Worm (Caenorhabditis elegans): ENCODE data around the gene nmgp-1.

DNA sequence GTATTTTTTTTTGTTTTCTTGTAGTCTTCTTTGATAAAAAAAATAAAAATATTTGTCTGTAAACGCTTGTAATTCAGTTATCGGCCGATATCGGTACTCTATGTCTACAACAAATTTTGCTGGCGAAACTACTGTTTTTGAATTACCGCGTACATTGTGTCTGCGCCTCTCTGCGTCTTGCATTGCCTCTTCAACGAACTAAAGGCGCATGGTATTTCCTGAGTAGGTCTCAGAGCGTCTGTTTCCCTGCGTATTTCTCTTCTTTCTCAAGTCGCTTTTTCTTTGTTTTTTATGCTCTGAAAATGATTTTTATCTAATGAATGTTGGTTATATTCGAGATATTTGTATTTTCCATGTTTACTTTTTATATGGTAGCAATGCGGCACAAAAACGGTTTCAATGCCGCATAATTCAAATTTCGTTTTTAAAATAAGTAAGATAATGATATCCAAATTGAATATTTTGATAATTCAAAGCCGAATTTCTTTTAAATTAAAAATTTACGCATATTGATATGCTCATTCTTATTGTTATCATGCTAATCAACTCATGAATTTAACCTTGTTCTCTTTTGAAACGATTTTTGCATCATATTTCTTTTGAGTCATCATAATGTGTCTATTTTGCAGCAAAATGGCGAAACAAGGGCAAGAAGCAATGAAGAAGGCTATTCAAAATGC is 9.7 kb upstream of the nmgp-1 start, which contains the start of gene phb-2:
- TF ChIP-seq tab-1 (GFP tag; IDR thresholded peaks at IDR 0.05) (no peak), klf-2 (GFP tag; conservative IDR thresholded peaks at IDR 0.05) (no peak), med-1 (GFP tag; optimal IDR thresholded peaks at IDR 0.05; ENCODE audit: insufficient read depth) (no peak), T22C8.4 (GFP tag; IDR thresholded peaks at IDR 0.05) (no peak), ztf-29 (GFP tag; IDR thresholded peaks at IDR 0.05) (no peak), flt-1 (GFP tag; IDR thresholded peaks at IDR 0.05) (0 out of 2 replicates have a peak, but pooled peaks have one; percentile 51), ref-1 (GFP tag; conservative IDR thresholded peaks at IDR 0.05) (no peak), ztf-23 (GFP tag; IDR thresholded peaks at IDR 0.05) (no peak), cog-1 (tag; optimal IDR thresholded peaks at IDR 0.05) (no peak)

All from whole organism, midembryonic.